Worm (Caenorhabditis elegans) whole organism, young adult: ENCODE measurements around the gene mett-10.

ENCODE experiments used
- F22D6.2 ChIP-seq: sonication (generic microtip); optimal IDR thresholded peaks from 2 replicates; lab custom pipeline; 2016; ENCODE audit warnings: mild to moderate bottlenecking, missing genetic modification characterization, missing compliant biosample characterization
- let-526 ChIP-seq: fragments of 200-800 bp; sonication (Bioruptor generic); IDR thresholded peaks from 2 replicates; pipeline ENCODE4 v1.3.6; 2022; ENCODE audit warnings: missing genetic modification reagents, missing genetic modification characterization, missing compliant biosample characterization
- mes-4 ChIP-seq: sonication (generic microtip); optimal IDR thresholded peaks from 2 replicates; lab custom pipeline; 2016; ENCODE audit warnings: missing genotype, missing genetic modification characterization, missing compliant biosample characterization
- nfyb-1 ChIP-seq: fragments of 200-800 bp; sonication (Bioruptor generic); IDR thresholded peaks from 2 replicates; pipeline ENCODE4 v1.3.6; 2022; ENCODE audit warnings: missing genetic modification reagents, missing genetic modification characterization, missing compliant biosample characterization
- pha-4 ChIP-seq: fragments of 150-350 bp; sonication (generic microtip); optimal IDR thresholded peaks from 2 replicates; lab custom pipeline; 2014; ENCODE audit warnings: missing biosample characterization, missing genetic modification reagents, missing genetic modification characterization
- snpc-4 ChIP-seq, 5 experiments: fragments of 150-350 bp in 1 of 5; sonication (generic microtip) in 4 of 5; optimal IDR thresholded peaks; 2 replicates each; lab custom pipeline; 2014 to 2018; ENCODE audit warnings: missing genetic modification characterization in 5 of 5, missing biosample characterization in 3 of 5, antibody characterized with exemption in 2 of 5, mild to moderate bottlenecking in 2 of 5, missing compliant biosample characterization in 2 of 5, missing genotype in 2 of 5, moderate library complexity in 2 of 5, missing genetic modification reagents in 1 of 5
- ztf-26 ChIP-seq: sonication (generic microtip); optimal IDR thresholded peaks from 2 replicates; lab custom pipeline; 2017; ENCODE audit warnings: missing genetic modification characterization, missing compliant biosample characterization

DNA sequence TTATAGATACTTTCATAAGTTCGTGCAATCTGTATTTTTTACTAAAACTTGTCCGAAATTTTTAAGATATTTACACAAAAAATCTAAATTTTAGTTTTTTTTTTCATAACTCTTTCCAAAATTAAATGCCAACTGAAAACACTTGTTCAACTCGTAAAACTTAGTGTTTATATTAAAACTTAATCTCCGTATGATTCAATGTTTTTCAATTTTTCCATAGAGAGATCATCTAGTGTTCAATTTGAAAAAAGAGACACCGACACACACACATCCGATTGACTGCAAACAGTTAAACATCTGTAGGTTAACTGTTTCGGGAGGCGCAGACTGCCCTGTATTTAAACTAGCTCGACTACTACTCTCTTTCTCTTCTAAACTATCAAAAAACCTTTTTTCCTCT lies 5.8 kb upstream of the mett-10 start, which contains the start of gene T16H12.9:
- no peak for TF ChIP-seq nfyb-1 (GFP tag; lab: Robert Waterston, UW)
- TF ChIP-seq snpc-4 (GFP tag; optimal IDR thresholded peaks at IDR 0.05; lab: Kevin White, UChicago): no peak
- TF ChIP-seq snpc-4 (tag; optimal IDR thresholded peaks at IDR 0.05; lab: Kevin White, UChicago): no peak
- no peak for TF ChIP-seq F22D6.2 (tag; lab: Kevin White, UChicago)
- no peak for TF ChIP-seq let-526 (GFP tag; lab: Robert Waterston, UW)
- no peak for TF ChIP-seq pha-4 (tag; lab: Kevin White, UChicago)
- no peak for TF ChIP-seq ztf-26 (tag; lab: Kevin White, UChicago)
- no peak for TF ChIP-seq mes-4 (tag; lab: Kevin White, UChicago)
